Fruit fly (Drosophila melanogaster) whole organism, wandering third instar larva: ENCODE results near the gene verm.
A peak's percentile ranks its signal among the peaks of the same experiment; 100 is the strongest.

ENCODE experiments used
- Abd-B ChIP-seq: fragments of >200 bp; optimal IDR thresholded peaks from 2 replicates; lab custom pipeline; 2017; ENCODE audit warnings: missing biosample characterization, missing genetic modification characterization
- CG32264 ChIP-seq: fragments of 200-800 bp; sonication (Bioruptor generic); optimal IDR thresholded peaks from 2 replicates; lab custom pipeline; 2016; ENCODE audit warnings: missing biosample characterization, missing genetic modification characterization
- CG9705 ChIP-seq: fragments of 200-800 bp; sonication (Bioruptor generic); optimal IDR thresholded peaks from 2 replicates; lab custom pipeline; 2018; ENCODE audit warnings: missing biosample characterization, mild to moderate bottlenecking, missing genetic modification characterization
- CrebA ChIP-seq: fragments of 200-800 bp; sonication (Bioruptor generic); optimal IDR thresholded peaks from 2 replicates; lab custom pipeline; 2016; ENCODE audit warnings: missing biosample characterization, mild to moderate bottlenecking, missing genetic modification characterization, borderline replicate concordance
- Dfd ChIP-seq: fragments of >200 bp; optimal IDR thresholded peaks from 2 replicates; lab custom pipeline; 2017; ENCODE audit warnings: missing biosample characterization, missing genetic modification characterization
- Dif ChIP-seq: fragments of 200-275, 200-300 bp; sonication (Bioruptor generic); optimal IDR thresholded peaks from 2 replicates; lab custom pipeline; 2018; ENCODE audit warnings: missing biosample characterization, missing genetic modification characterization; ENCODE audit not compliant: partially characterized antibody
- GATAd ChIP-seq: sonication (Bioruptor generic); optimal IDR thresholded peaks from 2 replicates; lab custom pipeline; 2016; ENCODE audit warnings: missing biosample characterization, missing genetic modification characterization
- HLH106 ChIP-seq: fragments of 200-800 bp; optimal IDR thresholded peaks from 3 replicates; lab custom pipeline; 2019; ENCODE audit warnings: missing biosample characterization, mild to moderate bottlenecking, missing genetic modification characterization, moderate library complexity
- Hnf4 ChIP-seq: fragments of 200-800 bp; sonication (Bioruptor generic); optimal IDR thresholded peaks from 2 replicates; lab custom pipeline; 2016; ENCODE audit warnings: missing biosample characterization, mild to moderate bottlenecking, missing genetic modification characterization
- Hr78 ChIP-seq: fragments of >200 bp; optimal IDR thresholded peaks from 2 replicates; lab custom pipeline; 2017; ENCODE audit warnings: missing biosample characterization, missing genetic modification characterization
- Hr83 ChIP-seq: fragments of 200-300 bp; sonication (Bioruptor generic); optimal IDR thresholded peaks from 2 replicates; lab custom pipeline; 2016; ENCODE audit warnings: missing biosample characterization, mild to moderate bottlenecking, missing genetic modification characterization, moderate library complexity; ENCODE audit not compliant: poor library complexity, severe bottlenecking
- Jra ChIP-seq: sonication (Bioruptor generic); optimal IDR thresholded peaks from 2 replicates; lab custom pipeline; 2016; ENCODE audit warnings: missing biosample characterization, missing genetic modification characterization
- N ChIP-seq: fragments of >200 bp; optimal IDR thresholded peaks from 2 replicates; lab custom pipeline; 2018; ENCODE audit warnings: missing biosample characterization, missing external identifiers, missing genetic modification characterization
- OdsH ChIP-seq: fragments of 200-800 bp; sonication (Bioruptor generic); optimal IDR thresholded peaks from 2 replicates; lab custom pipeline; 2016; ENCODE audit warnings: missing biosample characterization, mild to moderate bottlenecking, missing genetic modification characterization
- Rel ChIP-seq, 2 experiments: fragments of 200-800 bp; sonication (Bioruptor generic) in 1 of 2; optimal IDR thresholded peaks; 2 replicates in 1 of 2; 3 replicates in 1 of 2; lab custom pipeline; 2016 to 2019; ENCODE audit warnings: mild to moderate bottlenecking in 2 of 2, missing biosample characterization in 2 of 2, missing genetic modification characterization in 2 of 2, moderate library complexity in 1 of 2
- Sp1 ChIP-seq: fragments of 200-800 bp; sonication (Bioruptor generic); optimal IDR thresholded peaks from 3 replicates; lab custom pipeline; 2019; ENCODE audit warnings: missing biosample characterization, mild to moderate bottlenecking, missing genetic modification characterization, moderate library complexity
- Vsx2 ChIP-seq: fragments of 200-300, 225-300 bp; sonication (Bioruptor generic); optimal IDR thresholded peaks from 2 replicates; lab custom pipeline; 2018; ENCODE audit warnings: missing biosample characterization, missing genetic modification characterization; ENCODE audit not compliant: partially characterized antibody
- br ChIP-seq: fragments of 200-800 bp; sonication (Bioruptor generic); optimal IDR thresholded peaks from 2 replicates; lab custom pipeline; 2016; ENCODE audit warnings: missing biosample characterization, missing genetic modification characterization
- brk ChIP-seq: fragments of 200-800 bp; sonication (Bioruptor generic); optimal IDR thresholded peaks from 2 replicates; lab custom pipeline; 2016; ENCODE audit warnings: missing biosample characterization, mild to moderate bottlenecking, missing genetic modification characterization
- dmrt93B ChIP-seq: fragments of 200-800 bp; sonication (Bioruptor generic); optimal IDR thresholded peaks from 2 replicates; lab custom pipeline; 2018; ENCODE audit warnings: missing biosample characterization, mild to moderate bottlenecking, missing genetic modification characterization
- ey ChIP-seq: fragments of 200-800 bp; sonication (Bioruptor generic); optimal IDR thresholded peaks from 2 replicates; lab custom pipeline; 2016; ENCODE audit warnings: missing biosample characterization, missing genetic modification characterization
- foxo ChIP-seq, 2 experiments: fragments of 200-800 bp; sonication (Bioruptor generic); optimal IDR thresholded peaks; 2 replicates in 1 of 2; 3 replicates in 1 of 2; lab custom pipeline; 2016 to 2017; ENCODE audit warnings: missing biosample characterization in 2 of 2, missing genetic modification characterization in 2 of 2
- fru ChIP-seq: fragments of 200-800 bp; sonication (Bioruptor generic); optimal IDR thresholded peaks from 3 replicates; lab custom pipeline; 2016; ENCODE audit warnings: missing biosample characterization, mild to moderate bottlenecking, missing genetic modification characterization
- h ChIP-seq: fragments of 200-800 bp; sonication (Bioruptor generic); optimal IDR thresholded peaks from 3 replicates; lab custom pipeline; 2016; ENCODE audit warnings: missing biosample characterization, mild to moderate bottlenecking, missing genetic modification characterization
- lola ChIP-seq: fragments of >200 bp; optimal IDR thresholded peaks from 2 replicates; lab custom pipeline; 2017; ENCODE audit warnings: missing biosample characterization, missing genetic modification characterization
- pan ChIP-seq: fragments of >200 bp; optimal IDR thresholded peaks from 2 replicates; lab custom pipeline; 2017
- rgr ChIP-seq: fragments of 200-800 bp; sonication (Bioruptor generic); optimal IDR thresholded peaks from 3 replicates; lab custom pipeline; 2016; ENCODE audit warnings: missing biosample characterization, mild to moderate bottlenecking, missing genetic modification characterization
- sv ChIP-seq: fragments of 200-800 bp; sonication (Bioruptor generic); optimal IDR thresholded peaks from 3 replicates; lab custom pipeline; 2016; ENCODE audit warnings: missing biosample characterization, missing genetic modification characterization
- tai ChIP-seq: sonication (Bioruptor generic); optimal IDR thresholded peaks from 2 replicates; lab custom pipeline; 2016; ENCODE audit warnings: missing biosample characterization, missing genetic modification characterization
- usp ChIP-seq: fragments of >200 bp; optimal IDR thresholded peaks from 2 replicates; lab custom pipeline; 2017; ENCODE audit warnings: missing biosample characterization, missing genetic modification characterization
- woc ChIP-seq: sonication (Bioruptor generic); optimal IDR thresholded peaks from 2 replicates; lab custom pipeline; 2016; ENCODE audit warnings: missing biosample characterization, mild to moderate bottlenecking, missing genetic modification characterization

verm gene

dm6 chr3L:19674317-19674716 lies 20.7 kb downstream of the verm start:
- peak; percentile 59 for TF ChIP-seq h (GFP tag; lab: Kevin White, UChicago)
- TF ChIP-seq Dfd (GFP tag; lab: Kevin White, UChicago), result no peak
- TF ChIP-seq rgr (GFP tag; lab: Kevin White, UChicago), result peak; percentile 35
- TF ChIP-seq fru (GFP tag; lab: Kevin White, UChicago), result peak; percentile 47
- TF ChIP-seq Hnf4 (GFP tag; lab: Kevin White, UChicago), result peak; percentile 21
- peak; percentile 0 for TF ChIP-seq woc (GFP tag; lab: Kevin White, UChicago)
- TF ChIP-seq foxo (GFP tag; optimal IDR thresholded peaks at IDR 0.05; lab: Kevin White, UChicago), result peak in 1 of 2 experiments; percentile 42
- no peak for TF ChIP-seq CG9705 (GFP tag; lab: Kevin White, UChicago)
- TF ChIP-seq brk (GFP tag; lab: Kevin White, UChicago), result no peak
- TF ChIP-seq br (GFP tag; lab: Kevin White, UChicago), result peak; percentile 25
- no peak for TF ChIP-seq pan
- TF ChIP-seq Sp1 (GFP tag; lab: Kevin White, UChicago), result peak; percentile 3
- TF ChIP-seq HLH106 (tag; lab: Kevin White, UChicago), result peak; percentile 47
- no peak for TF ChIP-seq dmrt93B
- TF ChIP-seq OdsH (GFP tag; lab: Kevin White, UChicago), result peak; percentile 14
- TF ChIP-seq Vsx2, result no peak
- TF ChIP-seq ey (GFP tag; lab: Kevin White, UChicago), result peak; percentile 40

- TF ChIP-seq OdsH (GFP tag; lab: Kevin White, UChicago) (no peak), sv (no peak), rgr (GFP tag; lab: Kevin White, UChicago) (no peak), tai (GFP tag; lab: Kevin White, UChicago) (no peak), Hr83 (GFP tag; lab: Kevin White, UChicago) (no peak), brk (GFP tag; lab: Kevin White, UChicago) (no peak), woc (GFP tag; lab: Kevin White, UChicago) (no peak), Hnf4 (GFP tag; lab: Kevin White, UChicago) (no peak), usp (GFP tag; lab: Kevin White, UChicago) (no peak), br (GFP tag; lab: Kevin White, UChicago) (no peak), fru (GFP tag; lab: Kevin White, UChicago) (no peak), lola (GFP tag; lab: Kevin White, UChicago) (no peak), Dfd (GFP tag; lab: Kevin White, UChicago) (no peak), CG32264 (no peak), Vsx2 (no peak)
- TF ChIP-seq, all 38 proteins: peak for 0
Observed at dm6 chr3L:19670492-19670891, 24.6 kb downstream of the verm start.

dm6 chr3L:19665059-19665626 lies 29.9 kb downstream of the verm start:
- TF ChIP-seq GATAd (GFP tag; lab: Kevin White, UChicago) (no peak), pan (no peak), Dif (GFP tag; lab: Kevin White, UChicago) (no peak), Sp1 (GFP tag; lab: Kevin White, UChicago) (no peak), CrebA (GFP tag; lab: Kevin White, UChicago) (no peak), N (GFP tag; lab: Kevin White, UChicago) (no peak), tai (GFP tag; lab: Kevin White, UChicago) (no peak), rgr (GFP tag; lab: Kevin White, UChicago) (no peak), brk (GFP tag; lab: Kevin White, UChicago) (no peak), usp (GFP tag; lab: Kevin White, UChicago) (no peak), Hr78 (GFP tag; lab: Kevin White, UChicago) (no peak), Rel (GFP tag; optimal IDR thresholded peaks at IDR 0.05; lab: Kevin White, UChicago) (no peak), Rel (tag; optimal IDR thresholded peaks at IDR 0.05; lab: Kevin White, UChicago) (no peak), HLH106 (tag; lab: Kevin White, UChicago) (no peak), h (GFP tag; lab: Kevin White, UChicago) (no peak), Jra (GFP tag; lab: Kevin White, UChicago) (no peak), CG32264 (no peak), Hnf4 (GFP tag; lab: Kevin White, UChicago) (no peak)
- TF ChIP-seq, all 38 proteins: peak for 0

- TF ChIP-seq CrebA (GFP tag; lab: Kevin White, UChicago) (no peak), Abd-B (GFP tag; lab: Kevin White, UChicago) (no peak), tai (GFP tag; lab: Kevin White, UChicago) (no peak), sv (no peak), Dif (GFP tag; lab: Kevin White, UChicago) (peak; percentile 62), Vsx2 (peak; percentile 29), Dfd (GFP tag; lab: Kevin White, UChicago) (no peak), ey (GFP tag; lab: Kevin White, UChicago) (no peak), GATAd (GFP tag; lab: Kevin White, UChicago) (no peak), Hr83 (GFP tag; lab: Kevin White, UChicago) (no peak), fru (GFP tag; lab: Kevin White, UChicago) (no peak), CG32264 (no peak), pan (no peak), OdsH (GFP tag; lab: Kevin White, UChicago) (no peak)
Observed at dm6 chr3L:19663605-19664230, 31.3 kb downstream of the verm start, which contains the start of gene tey. TSS of gene tey (minus strand) at chr3L:19664104.
